Worm (Caenorhabditis elegans) whole organism, late embryonic: Measurements from ENCODE around the gene msh-5.

Experiments
- C38D4.7 ChIP-seq: fragments of 200-800 bp; sonication (Bioruptor generic); optimal IDR thresholded peaks from 2 replicates; lab custom pipeline; 2018; ENCODE audit warnings: mild to moderate bottlenecking, missing genetic modification characterization, moderate library complexity, missing compliant biosample characterization
- F13H6.1 ChIP-seq: sonication (generic microtip); optimal IDR thresholded peaks from 2 replicates; lab custom pipeline; 2016; ENCODE audit warnings: missing genetic modification characterization, missing compliant biosample characterization
- T23F11.4 ChIP-seq: fragments of 200-800 bp; sonication (Bioruptor generic); optimal IDR thresholded peaks from 2 replicates; lab custom pipeline; 2018; ENCODE audit warnings: mild to moderate bottlenecking, missing genetic modification characterization, missing compliant biosample characterization
- ceh-18 ChIP-seq: sonication (generic microtip); optimal IDR thresholded peaks from 2 replicates; lab custom pipeline; 2016; ENCODE audit warnings: missing genetic modification characterization, missing compliant biosample characterization
- ceh-24 ChIP-seq: sonication (generic microtip); optimal IDR thresholded peaks from 2 replicates; lab custom pipeline; 2016; ENCODE audit warnings: mild to moderate bottlenecking, missing genetic modification characterization, missing compliant biosample characterization
- ceh-30 ChIP-seq: fragments of 150-350 bp; optimal IDR thresholded peaks from 2 replicates; lab custom pipeline; 2014; ENCODE audit warnings: missing biosample characterization, missing genetic modification characterization
- ceh-31 ChIP-seq: sonication (generic microtip); optimal IDR thresholded peaks from 2 replicates; lab custom pipeline; 2016; ENCODE audit warnings: missing genetic modification characterization, missing compliant biosample characterization
- ceh-34 ChIP-seq: sonication (generic microtip); optimal IDR thresholded peaks from 2 replicates; lab custom pipeline; 2016; ENCODE audit warnings: mild to moderate bottlenecking, missing genetic modification characterization, missing compliant biosample characterization
- ceh-45 ChIP-seq: fragments of 200-800 bp; sonication (Bioruptor generic); IDR thresholded peaks from 2 replicates; pipeline ENCODE4 v1.3.6; 2022; ENCODE audit warnings: missing genetic modification reagents, missing genetic modification characterization, missing compliant biosample characterization
- ceh-6 ChIP-seq: fragments of 200-800 bp; sonication (Bioruptor generic); optimal IDR thresholded peaks from 2 replicates; lab custom pipeline; 2018; ENCODE audit warnings: mild to moderate bottlenecking, missing genetic modification characterization, missing compliant biosample characterization
- ceh-9 ChIP-seq: sonication (generic microtip); optimal IDR thresholded peaks from 2 replicates; lab custom pipeline; 2016; ENCODE audit warnings: mild to moderate bottlenecking, missing genetic modification characterization, inconsistent platforms, missing compliant biosample characterization
- dve-1 ChIP-seq: sonication (generic microtip); optimal IDR thresholded peaks from 2 replicates; lab custom pipeline; 2017; ENCODE audit warnings: antibody characterized with exemption, mild to moderate bottlenecking, missing genetic modification characterization, missing compliant biosample characterization
- elt-2 ChIP-seq: sonication (generic microtip); optimal IDR thresholded peaks from 2 replicates; lab custom pipeline; 2016; ENCODE audit warnings: missing genetic modification reagents, missing genetic modification characterization, missing compliant biosample characterization
- fax-1 ChIP-seq: sonication (generic microtip); optimal IDR thresholded peaks from 2 replicates; lab custom pipeline; 2016; ENCODE audit warnings: missing genotype, missing genetic modification characterization, missing compliant biosample characterization
- fkh-10 ChIP-seq: fragments of 150-350 bp; optimal IDR thresholded peaks from 2 replicates; lab custom pipeline; 2014; ENCODE audit warnings: missing biosample characterization, missing genetic modification reagents, missing genetic modification characterization
- hlh-13 ChIP-seq: fragments of 200-800 bp; sonication (Bioruptor generic); optimal IDR thresholded peaks from 2 replicates; lab custom pipeline; 2018; ENCODE audit warnings: mild to moderate bottlenecking, missing genetic modification characterization, missing compliant biosample characterization
- hlh-15 ChIP-seq: sonication (generic microtip); optimal IDR thresholded peaks from 2 replicates; lab custom pipeline; 2016; ENCODE audit warnings: missing genetic modification characterization, missing compliant biosample characterization
- hlh-30 ChIP-seq: sonication (generic microtip); optimal IDR thresholded peaks from 2 replicates; lab custom pipeline; 2017; ENCODE audit warnings: antibody characterized with exemption, missing genetic modification characterization, missing compliant biosample characterization; ENCODE audit not compliant: insufficient read depth
- hlh-6 ChIP-seq: sonication (generic microtip); optimal IDR thresholded peaks from 2 replicates; lab custom pipeline; 2016; ENCODE audit warnings: missing genotype, missing genetic modification characterization, missing compliant biosample characterization
- hlh-8 ChIP-seq: sonication (generic microtip); optimal IDR thresholded peaks from 2 replicates; lab custom pipeline; 2016; ENCODE audit warnings: missing genotype, missing genetic modification characterization, missing compliant biosample characterization
- lin-11 ChIP-seq: fragments of 200-800 bp; sonication (Bioruptor generic); optimal IDR thresholded peaks from 2 replicates; lab custom pipeline; 2018; ENCODE audit warnings: mild to moderate bottlenecking, missing genetic modification characterization, missing compliant biosample characterization
- nfya-1 ChIP-seq: sonication (generic microtip); optimal IDR thresholded peaks from 2 replicates; lab custom pipeline; 2017; ENCODE audit warnings: missing genetic modification characterization, mild to moderate bottlenecking, missing compliant biosample characterization, antibody characterized with exemption, moderate library complexity
- nhr-11 ChIP-seq: fragments of 150-350 bp; optimal IDR thresholded peaks from 2 replicates; lab custom pipeline; 2014; ENCODE audit warnings: missing biosample characterization, missing genetic modification characterization
- pha-2 ChIP-seq: sonication (generic microtip); optimal IDR thresholded peaks from 2 replicates; lab custom pipeline; 2017; ENCODE audit warnings: mild to moderate bottlenecking, missing genetic modification characterization, missing compliant biosample characterization
- pha-4 ChIP-seq: fragments of 150-350 bp; optimal IDR thresholded peaks from 2 replicates; lab custom pipeline; 2018; ENCODE audit warnings: missing biosample characterization, missing genetic modification reagents, missing genetic modification characterization
- pqm-1 ChIP-seq: sonication (generic microtip); optimal IDR thresholded peaks from 2 replicates; lab custom pipeline; 2016; ENCODE audit warnings: missing genetic modification characterization, missing compliant biosample characterization
- rnt-1 ChIP-seq: sonication (generic microtip); optimal IDR thresholded peaks from 2 replicates; lab custom pipeline; 2016; ENCODE audit warnings: missing genetic modification characterization, missing compliant biosample characterization
- sox-2 ChIP-seq: fragments of 200-800 bp; sonication (Bioruptor generic); IDR thresholded peaks from 2 replicates; pipeline ENCODE4 v1.3.6; 2022; ENCODE audit warnings: missing genetic modification reagents, missing genetic modification characterization, missing compliant biosample characterization
- tbx-2 ChIP-seq: sonication (generic microtip); optimal IDR thresholded peaks from 2 replicates; lab custom pipeline; 2016; ENCODE audit warnings: missing genetic modification characterization, missing compliant biosample characterization
- ttx-3 ChIP-seq: sonication (generic microtip); optimal IDR thresholded peaks from 2 replicates; lab custom pipeline; 2016; ENCODE audit warnings: missing genetic modification reagents, missing genetic modification characterization, missing compliant biosample characterization
- unc-3 ChIP-seq, 2 experiments: fragments of 200-800 bp in 1 of 2; sonication (Bioruptor generic) in 1 of 2; sonication (generic microtip) in 1 of 2; conservative IDR thresholded peaks in 1 of 2; optimal IDR thresholded peaks in 1 of 2; 2 replicates each; pipeline versions ENCODE4 v1.3.6 to Lab custom; 2016 to 2022; ENCODE audit warnings: missing compliant biosample characterization in 2 of 2, missing genetic modification characterization in 2 of 2, missing genetic modification reagents in 1 of 2
- unc-42 ChIP-seq: sonication (generic microtip); optimal IDR thresholded peaks from 2 replicates; lab custom pipeline; 2016; ENCODE audit warnings: missing genotype, missing genetic modification characterization, missing compliant biosample characterization
- ztf-16 ChIP-seq: sonication (generic microtip); optimal IDR thresholded peaks from 2 replicates; lab custom pipeline; 2017; ENCODE audit warnings: missing genetic modification characterization, missing compliant biosample characterization

Gene msh-5

ce11 chrIV:13118794-13119193 is 36.2 kb upstream of the msh-5 start, which contains the start of gene unc-30:
Gene unc-30, plus strand, starts transcription at chrIV:13118977.
- TF ChIP-seq ceh-34 (tag; lab: Kevin White, UChicago): no peak
- no peak for TF ChIP-seq ztf-16
- TF ChIP-seq nfya-1 (tag; lab: Kevin White, UChicago): peak; percentile 3
- no peak for TF ChIP-seq ceh-30 (tag; lab: Kevin White, UChicago)
- no peak for TF ChIP-seq hlh-13 (GFP tag; lab: Kevin White, UChicago)

ce11 chrIV:13121396-13121795 is 33.6 kb upstream of the msh-5 start:
- TF ChIP-seq T23F11.4 (GFP tag; lab: Kevin White, UChicago) (no peak), unc-42 (tag; lab: Kevin White, UChicago) (peak; percentile 51), ceh-18 (no peak), pha-4 (tag; lab: Kevin White, UChicago) (no peak)

- no peak for TF ChIP-seq fax-1 (tag; lab: Kevin White, UChicago)
- TF ChIP-seq ceh-9 (tag; lab: Kevin White, UChicago): no peak
- TF ChIP-seq ceh-18: peak; percentile 14
- TF ChIP-seq hlh-30: no peak
- no peak for TF ChIP-seq ztf-16
- TF ChIP-seq pqm-1: no peak
- TF ChIP-seq dve-1 (tag; lab: Kevin White, UChicago): no peak
- no peak for TF ChIP-seq ceh-6 (GFP tag; lab: Kevin White, UChicago)
- peak; percentile 51 for TF ChIP-seq rnt-1
- TF ChIP-seq F13H6.1 (tag; lab: Kevin White, UChicago): no peak
- TF ChIP-seq hlh-15 (tag; lab: Kevin White, UChicago): no peak
- TF ChIP-seq ceh-45 (GFP tag; lab: Robert Waterston, UW): no peak
- peak; percentile 7 for TF ChIP-seq nfya-1 (tag; lab: Kevin White, UChicago)
- TF ChIP-seq ceh-34 (tag; lab: Kevin White, UChicago): peak; percentile 2
- TF ChIP-seq sox-2 (GFP tag; lab: Robert Waterston, UW): no peak
These were observed 29.0 kb upstream of the msh-5 start for ce11 chrIV:13125999-13126398.

DNA sequence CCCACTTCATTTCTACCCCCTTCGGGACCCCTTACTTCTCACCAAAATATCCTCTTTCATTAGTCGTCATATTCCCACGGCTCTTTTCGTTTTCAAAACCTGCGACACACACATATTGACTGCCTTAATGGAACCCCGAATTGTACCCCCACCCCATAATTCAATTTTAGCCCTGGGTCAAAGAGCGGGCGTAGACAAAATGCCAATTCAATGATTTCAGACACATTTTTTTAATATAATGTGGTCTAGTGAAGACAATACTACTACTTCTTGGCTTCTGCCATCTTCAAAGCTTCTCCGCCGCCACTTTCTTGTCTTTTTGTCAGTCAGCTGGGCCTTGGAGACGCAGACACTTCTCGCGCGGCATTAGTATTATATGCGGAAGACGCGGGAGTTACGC is 27.3 kb upstream of the msh-5 start:
- TF ChIP-seq unc-42 (tag; lab: Kevin White, UChicago) (peak; percentile 62), fax-1 (tag; lab: Kevin White, UChicago) (peak; percentile 8), ceh-24 (tag; lab: Kevin White, UChicago) (no peak)

DNA sequence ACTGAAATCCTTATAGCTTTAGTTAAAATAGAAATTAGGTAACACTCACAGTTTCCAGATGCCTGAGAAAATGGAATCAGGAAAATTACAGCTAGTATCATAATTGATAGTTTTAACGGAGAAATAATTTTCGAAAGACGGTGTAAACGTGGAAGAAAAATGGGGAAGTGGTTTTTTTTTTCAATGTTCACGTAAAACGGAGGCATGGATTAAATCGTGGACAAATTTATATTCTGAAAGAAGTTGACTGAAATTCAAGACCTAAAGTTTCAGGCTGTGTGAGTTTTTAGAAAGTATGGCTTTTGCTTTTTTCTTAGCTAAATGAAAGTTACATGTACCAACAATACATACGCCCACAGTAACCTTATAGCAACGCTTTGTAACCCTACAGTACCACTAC is 12.8 kb upstream of the msh-5 start, which contains the start of gene spe-43:
Gene spe-43, minus strand, starts transcription at position 101 of the 400 bp plus-strand sequence.
- no peak for TF ChIP-seq ttx-3 (tag; lab: Kevin White, UChicago)

DNA sequence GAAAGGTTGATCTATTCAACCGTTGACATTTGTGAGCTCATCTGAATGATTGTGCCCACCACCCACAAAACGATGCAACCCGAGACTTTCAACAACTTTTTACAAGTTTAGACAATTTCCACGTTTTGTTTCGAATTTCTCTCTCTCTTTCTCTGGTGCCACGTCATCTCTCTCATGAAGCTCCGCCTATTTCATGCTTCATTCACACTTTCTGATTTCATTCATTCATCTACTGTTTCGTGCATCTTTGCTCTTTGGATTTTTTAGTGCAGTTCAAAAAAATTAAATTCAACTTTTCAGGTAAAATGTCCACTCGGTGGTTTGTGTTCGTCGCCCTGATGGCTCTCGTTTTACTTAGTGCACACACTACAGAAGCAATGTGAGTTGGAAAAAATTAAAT is 5.8 kb upstream of the msh-5 start, which contains the start of gene nlp-79:
Gene nlp-79, plus strand, starts transcription at position 301 of the 400 bp plus-strand sequence.
- no peak for TF ChIP-seq tbx-2
- TF ChIP-seq ztf-16: no peak
- no peak for TF ChIP-seq fax-1 (tag; lab: Kevin White, UChicago)
- TF ChIP-seq ceh-31 (tag; lab: Kevin White, UChicago): no peak
- no peak for TF ChIP-seq pha-4 (tag; lab: Kevin White, UChicago)
- no peak for TF ChIP-seq ttx-3 (tag; lab: Kevin White, UChicago)
- no peak for TF ChIP-seq lin-11 (tag; lab: Kevin White, UChicago)

ce11 chrIV:13165181-13165580 is 10.1 kb downstream of the msh-5 start, which contains the start of gene scl-14:
Gene scl-14, plus strand, starts transcription at chrIV:13165481.
- TF ChIP-seq ttx-3 (tag; lab: Kevin White, UChicago) (no peak), hlh-8 (tag; lab: Kevin White, UChicago) (no peak), nhr-11 (tag; lab: Kevin White, UChicago) (no peak), unc-3 (GFP tag; conservative IDR thresholded peaks at IDR 0.05; lab: Robert Waterston, UW) (no peak), unc-3 (tag; optimal IDR thresholded peaks at IDR 0.05; lab: Kevin White, UChicago) (no peak), tbx-2 (no peak), elt-2 (no peak), ceh-45 (GFP tag; lab: Robert Waterston, UW) (no peak), pha-2 (tag; lab: Kevin White, UChicago) (no peak), fkh-10 (no peak), fax-1 (tag; lab: Kevin White, UChicago) (no peak), ceh-31 (tag; lab: Kevin White, UChicago) (no peak), ceh-24 (tag; lab: Kevin White, UChicago) (no peak), C38D4.7 (GFP tag; lab: Kevin White, UChicago) (no peak), hlh-15 (tag; lab: Kevin White, UChicago) (no peak), hlh-6 (tag; lab: Kevin White, UChicago) (no peak), ceh-18 (no peak)
